Worm (Caenorhabditis elegans) whole organism, L3 larva: ENCODE results near the gene col-10.

Source experiments
- ama-1 ChIP-seq: fragments of 150-350 bp; optimal IDR thresholded peaks from 2 replicates; lab custom pipeline; 2018
- jun-1 ChIP-seq: fragments of 150-350 bp; optimal IDR thresholded peaks from 2 replicates; lab custom pipeline; 2014; ENCODE audit warnings: missing biosample characterization, missing genetic modification reagents, missing genetic modification characterization

DNA sequence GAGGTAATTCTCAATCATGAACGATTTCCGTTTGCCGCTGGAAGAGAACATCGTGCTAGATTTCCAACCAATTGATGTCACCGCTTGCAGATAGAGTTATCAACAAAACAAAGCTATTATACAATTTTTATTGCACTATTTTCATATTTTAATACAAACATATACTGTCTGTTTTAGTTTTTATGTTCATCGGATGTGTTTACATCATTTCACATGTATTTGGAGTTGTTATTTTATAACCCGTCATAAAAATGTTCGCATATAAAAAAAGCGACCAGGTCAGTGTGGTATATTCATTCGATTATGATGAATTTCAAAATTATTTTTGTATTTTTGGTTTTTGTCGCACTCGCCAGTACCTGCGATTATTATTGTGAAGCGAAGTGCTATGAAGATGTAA is 41.9 kb downstream of the col-10 start, which contains the start of gene F21C10.11:
- TF ChIP-seq jun-1 (tag; lab: Kevin White, UChicago) (no peak), ama-1 (lab: Kevin White, UChicago) (no peak)
